Worm (Caenorhabditis elegans): ENCODE results near the gene F44G3.7.
A peak's percentile ranks its signal among the peaks of the same experiment; 100 is the strongest.

The F44G3.7 gene

DNA sequence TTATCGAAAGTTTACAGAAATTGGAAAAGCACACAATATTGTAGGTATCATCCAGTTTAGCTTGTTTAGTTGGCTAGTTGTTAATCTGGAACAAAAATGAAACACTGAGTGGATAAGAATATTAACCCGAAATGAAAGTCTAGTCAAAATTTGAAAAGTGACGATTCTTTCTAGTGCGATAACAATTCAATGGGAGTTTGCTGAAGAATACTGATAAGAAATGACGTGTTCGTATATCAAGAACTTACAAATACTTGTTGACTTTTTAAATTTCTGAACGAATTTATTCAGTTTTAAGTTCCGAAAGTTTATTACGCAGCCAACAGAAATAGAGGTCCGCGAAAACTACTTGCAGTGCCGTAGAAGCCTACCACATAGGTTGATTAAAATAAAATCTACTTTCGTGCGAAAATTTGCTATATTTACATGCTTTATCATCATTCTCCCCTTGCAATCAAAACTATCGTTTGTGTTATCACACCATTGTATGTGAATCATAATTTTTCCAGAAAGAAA, 6.2 kb upstream of the F44G3.7 start, which contains the start of gene fbxa-88:
Gene fbxa-88 (minus strand): TSS at position 51 of the 516 bp plus-strand sequence.
- TF ChIP-seq nhr-80 (tag; optimal IDR thresholded peaks at IDR 0.05): peak; percentile 61
- no peak for TF ChIP-seq gei-17 (GFP tag; optimal IDR thresholded peaks at IDR 0.05)

DNA sequence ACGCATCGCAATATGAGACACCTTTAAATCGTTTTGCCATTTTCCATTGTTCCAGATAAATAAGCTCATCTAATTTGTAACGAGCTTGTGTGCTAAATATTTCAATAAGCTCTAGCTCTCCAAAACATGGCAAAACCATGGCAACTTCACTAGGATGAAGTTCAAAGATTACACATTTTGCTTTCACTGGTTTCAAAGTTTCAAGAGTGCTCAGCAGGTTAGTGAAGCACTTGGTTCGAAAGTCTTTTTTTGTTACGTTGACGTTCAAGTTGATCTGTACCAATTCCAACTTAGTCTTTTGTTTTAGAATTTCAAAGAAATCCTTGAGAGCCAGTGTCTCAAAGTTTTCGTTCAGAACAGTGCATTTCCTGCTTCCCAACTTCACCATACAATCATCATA, 5.4 kb upstream of the F44G3.7 start, which contains the start of gene fbxa-18:
Gene fbxa-18 (plus strand): TSS at position 301 of the 400 bp plus-strand sequence.
- no peak for TF ChIP-seq mcd-1 (GFP tag; IDR thresholded peaks at IDR 0.05)
- no peak for TF ChIP-seq xnd-1 (tag; optimal IDR thresholded peaks at IDR 0.05)
- no peak for TF ChIP-seq nfya-2 (GFP tag; IDR thresholded peaks at IDR 0.05)
- no peak for TF ChIP-seq Y53F4B.3 (GFP tag; IDR thresholded peaks at IDR 0.05)
- no peak for TF ChIP-seq ceh-79 (tag; optimal IDR thresholded peaks at IDR 0.05)
- TF ChIP-seq lsy-27 (tag; optimal IDR thresholded peaks at IDR 0.05; ENCODE audit: borderline replicate concordance, insufficient read depth): no peak
- TF ChIP-seq ama-1 (optimal IDR thresholded peaks at IDR 0.05): no peak
- no peak for TF ChIP-seq ama-1 (GFP tag; optimal IDR thresholded peaks at IDR 0.05)
- TF ChIP-seq gei-17 (GFP tag; optimal IDR thresholded peaks at IDR 0.05): no peak
- no peak for TF ChIP-seq rec-8 (tag; optimal IDR thresholded peaks at IDR 0.05)
- TF ChIP-seq zim-3 (tag; optimal IDR thresholded peaks at IDR 0.05): no peak

DNA sequence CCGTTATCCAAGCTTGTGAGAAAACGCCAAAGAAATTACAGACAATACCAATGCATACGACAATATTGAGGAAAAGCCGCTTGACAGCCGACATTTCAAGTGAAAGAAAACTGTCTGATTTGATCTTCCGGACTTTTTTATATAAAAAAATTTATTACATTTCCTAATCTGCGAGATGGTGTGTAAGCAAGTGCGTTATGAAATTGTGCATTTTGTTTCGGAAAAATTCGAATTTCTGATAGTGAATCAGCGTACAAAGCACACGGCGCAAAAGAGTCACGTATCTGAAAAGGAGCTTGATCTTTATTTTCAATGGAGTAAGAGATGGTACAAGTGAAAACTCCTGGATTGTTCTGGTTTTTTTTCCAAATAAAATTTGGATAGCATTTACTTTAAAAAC, 4.1 kb upstream of the F44G3.7 start, which contains the start of gene clc-32:
Gene clc-32 (minus strand): TSS at position 101 of the 400 bp plus-strand sequence.
- no peak for TF ChIP-seq let-607 (tag; optimal IDR thresholded peaks at IDR 0.05)
- no peak for TF ChIP-seq attf-3 (GFP tag; conservative IDR thresholded peaks at IDR 0.05)
- no peak for TF ChIP-seq dox-1 (GFP tag; IDR thresholded peaks at IDR 0.05)
- TF ChIP-seq ceh-40 (GFP tag; IDR thresholded peaks at IDR 0.05): no peak
- no peak for TF ChIP-seq nhr-27 (tag; optimal IDR thresholded peaks at IDR 0.05)
- TF ChIP-seq fkh-3 (tag; optimal IDR thresholded peaks at IDR 0.05): no peak
- TF ChIP-seq dpl-1 (GFP tag; optimal IDR thresholded peaks at IDR 0.05): no peak
- no peak for TF ChIP-seq somi-1 (GFP tag; optimal IDR thresholded peaks at IDR 0.05)
- TF ChIP-seq C06A6.2 (GFP tag; conservative IDR thresholded peaks at IDR 0.05): no peak
- no peak for TF ChIP-seq B0336.3 (GFP tag; IDR thresholded peaks at IDR 0.05)
- no peak for TF ChIP-seq pha-4 (tag; optimal IDR thresholded peaks at IDR 0.05)
- TF ChIP-seq attf-6 (GFP tag; IDR thresholded peaks at IDR 0.05): no peak
- TF ChIP-seq ztf-6 (GFP tag; IDR thresholded peaks at IDR 0.05): no peak
- TF ChIP-seq D2030.7 (GFP tag; IDR thresholded peaks at IDR 0.05): no peak
- no peak for TF ChIP-seq Y79H2A.3 (GFP tag; conservative IDR thresholded peaks at IDR 0.05)
- no peak for TF ChIP-seq ZK185.1 (tag; optimal IDR thresholded peaks at IDR 0.05; ENCODE audit: poor library complexity, severe bottlenecking)
- TF ChIP-seq akir-1 (GFP tag; optimal IDR thresholded peaks at IDR 0.05): no peak

DNA sequence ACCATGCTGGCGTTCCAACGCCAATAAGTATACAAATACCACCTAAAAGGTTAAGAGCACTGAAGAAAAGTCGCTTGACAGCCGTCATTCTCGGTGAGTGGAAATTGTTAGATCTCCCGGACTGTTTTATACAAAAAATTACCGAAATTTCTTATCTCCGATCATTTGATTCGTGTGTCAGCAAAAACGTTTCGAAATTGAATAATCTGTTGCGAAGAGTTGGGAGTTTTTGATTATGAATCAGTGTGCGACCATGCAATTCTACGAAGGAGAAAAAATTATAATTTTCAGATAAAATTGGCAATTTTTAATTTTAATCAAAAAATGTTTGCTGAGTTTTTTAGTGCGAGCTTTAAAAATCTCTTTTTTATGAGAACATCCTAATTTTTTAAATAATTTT, 2.6 kb upstream of the F44G3.7 start, which contains the start of gene clc-11:
Gene clc-11 (minus strand): TSS at position 101 of the 400 bp plus-strand sequence.
- TF ChIP-seq egl-18 (GFP tag; IDR thresholded peaks at IDR 0.05) (no peak), hmg-1.2 (GFP tag; IDR thresholded peaks at IDR 0.05) (no peak), lin-40 (tag; optimal IDR thresholded peaks at IDR 0.05) (no peak), ceh-27 (GFP tag; optimal IDR thresholded peaks at IDR 0.05) (no peak), ztf-6 (GFP tag; IDR thresholded peaks at IDR 0.05) (no peak), hmg-20 (GFP tag; IDR thresholded peaks at IDR 0.05) (no peak), mcd-1 (GFP tag; IDR thresholded peaks at IDR 0.05) (no peak), C17E4.6 (GFP tag; IDR thresholded peaks at IDR 0.05) (no peak), Y53F4B.3 (GFP tag; IDR thresholded peaks at IDR 0.05) (no peak), ztf-22 (GFP tag; optimal IDR thresholded peaks at IDR 0.05) (no peak), ama-1 (optimal IDR thresholded peaks at IDR 0.05) (no peak), ama-1 (GFP tag; optimal IDR thresholded peaks at IDR 0.05) (no peak), cebp-1 (GFP tag; IDR thresholded peaks at IDR 0.05) (no peak), cebp-1 (tag; optimal IDR thresholded peaks at IDR 0.05) (no peak), Y79H2A.3 (GFP tag; conservative IDR thresholded peaks at IDR 0.05) (no peak), C06A6.2 (GFP tag; conservative IDR thresholded peaks at IDR 0.05) (no peak), aptf-2 (GFP tag; conservative IDR thresholded peaks at IDR 0.05) (no peak), F37B4.10 (GFP tag; IDR thresholded peaks at IDR 0.05) (no peak), rec-8 (tag; optimal IDR thresholded peaks at IDR 0.05) (no peak), F57C9.4 (tag; optimal IDR thresholded peaks at IDR 0.05) (no peak)
